Worm (Caenorhabditis elegans) whole organism, L1 larva: ENCODE data around the gene C17F4.12.
A peak's percentile ranks its signal among the peaks of the same experiment; 100 is the strongest.

ENCODE experiments used
- C04F5.9 ChIP-seq: sonication (generic microtip); optimal IDR thresholded peaks from 2 replicates; lab custom pipeline; 2016; ENCODE audit warnings: missing genetic modification characterization, missing compliant biosample characterization
- C16A3.4 ChIP-seq: fragments of 150-350 bp; optimal IDR thresholded peaks from 2 replicates; lab custom pipeline; 2014; ENCODE audit warnings: missing biosample characterization, missing genetic modification characterization
- Y116A8C.19 ChIP-seq: sonication (generic microtip); optimal IDR thresholded peaks from 2 replicates; lab custom pipeline; 2016; ENCODE audit warnings: missing compliant biosample characterization, missing genetic modification characterization, borderline replicate concordance
- alr-1 ChIP-seq: fragments of 200-800 bp; sonication (Bioruptor generic); optimal IDR thresholded peaks from 2 replicates; lab custom pipeline; 2018; ENCODE audit warnings: borderline replicate concordance, mild to moderate bottlenecking, missing genetic modification characterization, missing compliant biosample characterization
- aly-2 ChIP-seq: fragments of 150-350 bp; optimal IDR thresholded peaks from 2 replicates; lab custom pipeline; 2014; ENCODE audit warnings: missing biosample characterization, missing genetic modification characterization
- blmp-1 ChIP-seq: fragments of 150-350 bp; optimal IDR thresholded peaks from 2 replicates; lab custom pipeline; 2014; ENCODE audit warnings: missing biosample characterization, missing genetic modification characterization
- ceh-8 ChIP-seq: fragments of 200-800 bp; sonication (Bioruptor generic); optimal IDR thresholded peaks from 2 replicates; lab custom pipeline; 2018; ENCODE audit warnings: mild to moderate bottlenecking, missing genetic modification characterization, moderate library complexity, missing compliant biosample characterization
- ces-1 ChIP-seq: fragments of 150-350 bp; optimal IDR thresholded peaks from 2 replicates; lab custom pipeline; 2014; ENCODE audit warnings: missing biosample characterization, missing genetic modification reagents, missing genetic modification characterization
- dpl-1 ChIP-seq, 3 experiments: fragments of 150-350 bp in 2 of 3; sonication (generic microtip) in 1 of 3; optimal IDR thresholded peaks; 2 replicates each; lab custom pipeline; 2014 to 2017; ENCODE audit warnings: missing biosample characterization in 3 of 3, missing genetic modification characterization in 3 of 3, missing genetic modification reagents in 3 of 3
- egl-13 ChIP-seq: sonication (generic microtip); optimal IDR thresholded peaks from 2 replicates; lab custom pipeline; 2016; ENCODE audit warnings: missing genotype, missing genetic modification reagents, missing genetic modification characterization, missing compliant biosample characterization
- egl-27 ChIP-seq, 2 experiments: fragments of 150-350 bp in 1 of 2; sonication (generic microtip); optimal IDR thresholded peaks; 3 replicates each; lab custom pipeline; 2017 to 2018; ENCODE audit warnings: missing biosample characterization in 2 of 2, missing genetic modification characterization in 2 of 2, missing genetic modification reagents in 2 of 2
- elt-2 ChIP-seq: sonication (generic microtip); optimal IDR thresholded peaks from 2 replicates; lab custom pipeline; 2016; ENCODE audit warnings: missing genetic modification characterization, mild to moderate bottlenecking, inconsistent platforms, missing compliant biosample characterization, missing genetic modification reagents
- ets-5 ChIP-seq: fragments of 200-800 bp; sonication (Bioruptor generic); IDR thresholded peaks from 2 replicates; pipeline ENCODE4 v1.3.6; 2022; ENCODE audit warnings: missing genetic modification characterization, missing compliant biosample characterization
- fkh-10 ChIP-seq: sonication (generic microtip); optimal IDR thresholded peaks from 2 replicates; lab custom pipeline; 2017; ENCODE audit warnings: missing biosample characterization, missing genetic modification reagents, missing genetic modification characterization
- fkh-4 ChIP-seq: sonication (generic microtip); optimal IDR thresholded peaks from 2 replicates; lab custom pipeline; 2016; ENCODE audit warnings: missing compliant biosample characterization, missing genetic modification characterization, borderline replicate concordance
- fkh-8 ChIP-seq: sonication (generic microtip); optimal IDR thresholded peaks from 2 replicates; lab custom pipeline; 2016; ENCODE audit warnings: mild to moderate bottlenecking, missing genetic modification characterization, missing compliant biosample characterization
- fos-1 ChIP-seq: fragments of 150-350 bp; optimal IDR thresholded peaks from 2 replicates; lab custom pipeline; 2014; ENCODE audit warnings: missing biosample characterization, missing genetic modification characterization
- hlh-4 ChIP-seq: sonication (generic microtip); optimal IDR thresholded peaks from 2 replicates; lab custom pipeline; 2016; ENCODE audit warnings: mild to moderate bottlenecking, missing genetic modification characterization, missing compliant biosample characterization
- hpl-2 ChIP-seq: fragments of 150-350 bp; optimal IDR thresholded peaks from 2 replicates; lab custom pipeline; 2014; ENCODE audit warnings: missing biosample characterization, missing genetic modification reagents, missing genetic modification characterization
- irx-1 ChIP-seq: sonication (generic microtip); optimal IDR thresholded peaks from 2 replicates; lab custom pipeline; 2016; ENCODE audit warnings: missing genetic modification characterization, missing compliant biosample characterization
- isw-1 ChIP-seq: fragments of 200-800 bp; sonication (Bioruptor generic); IDR thresholded peaks from 2 replicates; pipeline ENCODE4 v1.3.6; 2022; ENCODE audit warnings: missing genetic modification characterization, missing compliant biosample characterization
- jun-1 ChIP-seq: fragments of 150-350 bp; optimal IDR thresholded peaks from 2 replicates; lab custom pipeline; 2014; ENCODE audit warnings: missing biosample characterization, missing genetic modification reagents, missing genetic modification characterization
- lin-14 ChIP-seq: fragments of 200-800 bp; sonication (Bioruptor generic); optimal IDR thresholded peaks from 2 replicates; lab custom pipeline; 2018; ENCODE audit warnings: mild to moderate bottlenecking, missing genetic modification characterization, moderate library complexity, missing compliant biosample characterization
- lin-15B ChIP-seq: fragments of 150-350 bp; sonication (generic microtip); optimal IDR thresholded peaks from 3 replicates; lab custom pipeline; 2014; ENCODE audit warnings: missing biosample characterization, missing genetic modification characterization
- lsy-2 ChIP-seq, 2 experiments: fragments of 150-350 bp; optimal IDR thresholded peaks; 2 replicates each; lab custom pipeline; 2014; ENCODE audit warnings: missing biosample characterization in 2 of 2, missing genetic modification characterization in 2 of 2
- mab-9 ChIP-seq: fragments of 200-800 bp; sonication (Bioruptor generic); IDR thresholded peaks from 2 replicates; pipeline ENCODE4 v1.3.6; 2022; ENCODE audit warnings: missing genetic modification reagents, missing genetic modification characterization, missing compliant biosample characterization
- mef-2 ChIP-seq: fragments of 150-350 bp; optimal IDR thresholded peaks from 2 replicates; lab custom pipeline; 2014; ENCODE audit warnings: missing biosample characterization, missing genetic modification characterization
- nhr-11 ChIP-seq: fragments of 150-350 bp; optimal IDR thresholded peaks from 2 replicates; lab custom pipeline; 2014; ENCODE audit warnings: missing biosample characterization, missing genetic modification characterization
- nhr-19 ChIP-seq: fragments of 200-800 bp; sonication (Bioruptor generic); conservative IDR thresholded peaks from 2 replicates; pipeline ENCODE4 v1.3.6; 2022; ENCODE audit warnings: missing genetic modification characterization, missing compliant biosample characterization
- nhr-20 ChIP-seq: sonication (generic microtip); optimal IDR thresholded peaks from 2 replicates; lab custom pipeline; 2016; ENCODE audit warnings: mild to moderate bottlenecking, missing genetic modification characterization, missing compliant biosample characterization
- nhr-237 ChIP-seq: fragments of 150-350 bp; optimal IDR thresholded peaks from 2 replicates; lab custom pipeline; 2014; ENCODE audit warnings: missing biosample characterization, missing genetic modification characterization
- nhr-28 ChIP-seq: fragments of 150-350 bp; optimal IDR thresholded peaks from 2 replicates; lab custom pipeline; 2014; ENCODE audit warnings: missing biosample characterization, missing genetic modification characterization
- nhr-47 ChIP-seq: sonication (generic microtip); optimal IDR thresholded peaks from 2 replicates; lab custom pipeline; 2016; ENCODE audit warnings: mild to moderate bottlenecking, missing genetic modification characterization, moderate library complexity, missing compliant biosample characterization
- nhr-76 ChIP-seq: sonication (generic microtip); optimal IDR thresholded peaks from 2 replicates; lab custom pipeline; 2017; ENCODE audit warnings: missing biosample characterization, missing genetic modification characterization
- nhr-77 ChIP-seq: fragments of 150-350 bp; optimal IDR thresholded peaks from 2 replicates; lab custom pipeline; 2014; ENCODE audit warnings: missing biosample characterization, missing genetic modification characterization
- nhr-84 ChIP-seq: sonication (generic microtip); optimal IDR thresholded peaks from 2 replicates; lab custom pipeline; 2017; ENCODE audit warnings: missing biosample characterization, missing genetic modification characterization
- nhr-85 ChIP-seq: sonication (generic microtip); peaks from one replicate; lab custom pipeline; 2016; ENCODE audit warnings: missing genetic modification characterization, inconsistent platforms, missing compliant biosample characterization
- pag-3 ChIP-seq: sonication (generic microtip); optimal IDR thresholded peaks from 2 replicates; lab custom pipeline; 2017; ENCODE audit warnings: missing genetic modification characterization, mild to moderate bottlenecking, missing compliant biosample characterization, antibody characterized with exemption, borderline replicate concordance; ENCODE audit not compliant: insufficient read depth
- pax-3 ChIP-seq: fragments of 200-800 bp; sonication (Bioruptor generic); optimal IDR thresholded peaks from 2 replicates; lab custom pipeline; 2018; ENCODE audit warnings: mild to moderate bottlenecking, missing genetic modification characterization, moderate library complexity, missing compliant biosample characterization
- skn-1 ChIP-seq: fragments of 150-350 bp; optimal IDR thresholded peaks from 2 replicates; lab custom pipeline; 2014; ENCODE audit warnings: missing biosample characterization, missing genetic modification characterization
- snpc-4 ChIP-seq: fragments of 150-350 bp; optimal IDR thresholded peaks from 2 replicates; lab custom pipeline; 2014; ENCODE audit warnings: missing biosample characterization, missing genetic modification characterization
- snu-23 ChIP-seq: sonication (generic microtip); optimal IDR thresholded peaks from 2 replicates; lab custom pipeline; 2016; ENCODE audit warnings: missing genetic modification characterization, missing compliant biosample characterization
- sox-4 ChIP-seq: sonication (generic microtip); optimal IDR thresholded peaks from 2 replicates; lab custom pipeline; 2016; ENCODE audit warnings: missing genetic modification characterization, missing compliant biosample characterization
- sup-37 ChIP-seq: fragments of 200-800 bp; sonication (Bioruptor generic); optimal IDR thresholded peaks from 2 replicates; lab custom pipeline; 2018; ENCODE audit warnings: mild to moderate bottlenecking, missing genetic modification characterization, missing compliant biosample characterization
- swsn-7 ChIP-seq: sonication (generic microtip); optimal IDR thresholded peaks from 2 replicates; lab custom pipeline; 2016; ENCODE audit warnings: missing genetic modification characterization, missing compliant biosample characterization
- tlp-1 ChIP-seq: fragments of 150-350 bp; optimal IDR thresholded peaks from 2 replicates; lab custom pipeline; 2014; ENCODE audit warnings: missing biosample characterization, missing genetic modification characterization
- unc-130 ChIP-seq: fragments of 150-350 bp; optimal IDR thresholded peaks from 2 replicates; lab custom pipeline; 2017; ENCODE audit warnings: missing biosample characterization, missing genetic modification characterization, inconsistent platforms
- unc-30 ChIP-seq: sonication (generic microtip); optimal IDR thresholded peaks from 2 replicates; lab custom pipeline; 2017; ENCODE audit warnings: missing biosample characterization, missing genetic modification characterization
- unc-86 ChIP-seq: sonication (generic microtip); optimal IDR thresholded peaks from 2 replicates; lab custom pipeline; 2016; ENCODE audit warnings: missing genetic modification characterization, missing compliant biosample characterization
- unc-98 ChIP-seq: fragments of 200-800 bp; sonication (Bioruptor generic); IDR thresholded peaks from 2 replicates; pipeline ENCODE4 v1.3.6; 2022; ENCODE audit warnings: missing genetic modification characterization, missing compliant biosample characterization
- vab-15 ChIP-seq: sonication (generic microtip); optimal IDR thresholded peaks from 2 replicates; lab custom pipeline; 2017; ENCODE audit warnings: missing genotype, mild to moderate bottlenecking, missing genetic modification characterization, missing compliant biosample characterization
- zip-4 ChIP-seq: fragments of 200-800 bp; sonication (Bioruptor generic); optimal IDR thresholded peaks from 2 replicates; lab custom pipeline; 2018; ENCODE audit warnings: mild to moderate bottlenecking, missing genetic modification characterization, moderate library complexity, missing compliant biosample characterization
- ztf-11 ChIP-seq, 2 experiments: sonication (generic microtip); optimal IDR thresholded peaks; 2 replicates each; lab custom pipeline; 2016 to 2017; ENCODE audit warnings: missing genetic modification characterization in 2 of 2, missing biosample characterization in 1 of 2, missing compliant biosample characterization in 1 of 2
- ztf-4 ChIP-seq: fragments of 150-350 bp; optimal IDR thresholded peaks from 2 replicates; lab custom pipeline; 2014; ENCODE audit warnings: missing biosample characterization, missing genetic modification characterization

Gene C17F4.12

ce11 chrII:3209251-3209650 lies 34.7 kb downstream of the C17F4.12 start, which contains the start of gene ZC239.6 (continued):
- no peak for TF ChIP-seq unc-30 (tag; lab: Kevin White, UChicago)
- TF ChIP-seq pax-3 (tag; lab: Kevin White, UChicago): no peak
- no peak for TF ChIP-seq isw-1 (GFP tag; lab: Robert Waterston, UW)
- no peak for TF ChIP-seq ces-1
- no peak for TF ChIP-seq fkh-10 (GFP tag; lab: Kevin White, UChicago)
- no peak for TF ChIP-seq nhr-76 (tag; lab: Kevin White, UChicago)
- no peak for TF ChIP-seq hlh-4
- TF ChIP-seq nhr-20 (tag; lab: Kevin White, UChicago): peak; percentile 50
- no peak for TF ChIP-seq unc-98 (GFP tag; lab: Robert Waterston, UW)
- TF ChIP-seq elt-2 (tag; lab: Kevin White, UChicago): no peak
- no peak for TF ChIP-seq jun-1 (tag; lab: Kevin White, UChicago)
- no peak for TF ChIP-seq nhr-19
- no peak for TF ChIP-seq C04F5.9 (tag; lab: Kevin White, UChicago)
- TF ChIP-seq nhr-84 (tag; lab: Kevin White, UChicago): no peak
- TF ChIP-seq hpl-2 (GFP tag; lab: Kevin White, UChicago): no peak
- TF ChIP-seq egl-13 (tag; lab: Kevin White, UChicago): no peak
- TF ChIP-seq Y116A8C.19 (tag; lab: Kevin White, UChicago): no peak
- TF ChIP-seq skn-1: no peak
- no peak for TF ChIP-seq fos-1 (tag; lab: Kevin White, UChicago)
- no peak for TF ChIP-seq alr-1 (tag; lab: Kevin White, UChicago)
- no peak for TF ChIP-seq nhr-28 (tag; lab: Kevin White, UChicago)
- TF ChIP-seq nhr-77: no peak
- no peak for TF ChIP-seq C16A3.4 (tag; lab: Kevin White, UChicago)
- TF ChIP-seq ztf-11 (tag; optimal IDR thresholded peaks at IDR 0.05; lab: Kevin White, UChicago): no peak
- peak; percentile 43 for TF ChIP-seq swsn-7 (tag; lab: Kevin White, UChicago)
- no peak for TF ChIP-seq pag-3 (tag; lab: Kevin White, UChicago)
- TF ChIP-seq egl-27 (tag; optimal IDR thresholded peaks at IDR 0.05; lab: Kevin White, UChicago): no peak
- TF ChIP-seq tlp-1 (tag; lab: Kevin White, UChicago): no peak
- TF ChIP-seq nhr-11 (tag; lab: Kevin White, UChicago): no peak
- TF ChIP-seq fkh-8 (tag; lab: Kevin White, UChicago): no peak
- TF ChIP-seq vab-15 (tag; lab: Kevin White, UChicago): no peak
- peak in 2 of 3 experiments; percentile 4 to 42 for TF ChIP-seq dpl-1 (GFP tag; optimal IDR thresholded peaks at IDR 0.05; lab: Kevin White, UChicago)
- TF ChIP-seq blmp-1 (tag; lab: Kevin White, UChicago): peak; percentile 17
- TF ChIP-seq ets-5 (GFP tag; lab: Robert Waterston, UW): no peak
- peak; percentile 46 for TF ChIP-seq nhr-85 (tag; lab: Kevin White, UChicago)
- TF ChIP-seq lin-14: peak; percentile 69
- peak; percentile 23 to 51 for TF ChIP-seq lsy-2 (tag; optimal IDR thresholded peaks at IDR 0.05; lab: Kevin White, UChicago)
- no peak for TF ChIP-seq unc-86 (tag; lab: Kevin White, UChicago)
- TF ChIP-seq ztf-4 (tag; lab: Kevin White, UChicago): no peak
- TF ChIP-seq mef-2 (tag; lab: Kevin White, UChicago): no peak
- TF ChIP-seq ceh-8 (GFP tag; lab: Kevin White, UChicago): no peak
- no peak for TF ChIP-seq lin-15B
- no peak for TF ChIP-seq fkh-4 (tag; lab: Kevin White, UChicago)
- TF ChIP-seq irx-1 (tag; lab: Kevin White, UChicago): no peak
- TF ChIP-seq sox-4 (tag; lab: Kevin White, UChicago): no peak
- TF ChIP-seq unc-130: no peak
- TF ChIP-seq snu-23 (GFP tag; lab: Kevin White, UChicago): peak; percentile 68
- TF ChIP-seq nhr-47 (tag; lab: Kevin White, UChicago): peak; percentile 17
- TF ChIP-seq snpc-4 (tag; lab: Kevin White, UChicago): no peak
- TF ChIP-seq zip-4 (GFP tag; lab: Kevin White, UChicago): no peak
- no peak for TF ChIP-seq mab-9 (GFP tag; lab: Robert Waterston, UW)
- no peak for TF ChIP-seq nhr-237 (tag; lab: Kevin White, UChicago)
- no peak for TF ChIP-seq aly-2 (tag; lab: Kevin White, UChicago)
- TF ChIP-seq sup-37: no peak
